Worm (Caenorhabditis elegans) whole organism, L4 larva: ENCODE measurements around the gene mab-23.

ENCODE experiments used
- F26F4.8 ChIP-seq: fragments of 200-800 bp; sonication (Bioruptor generic); conservative IDR thresholded peaks from 2 replicates; pipeline ENCODE4 v1.3.6; 2022; ENCODE audit warnings: missing genetic modification characterization, missing compliant biosample characterization
- F44E2.7 ChIP-seq: fragments of 200-800 bp; sonication (Bioruptor generic); IDR thresholded peaks from 2 replicates; pipeline ENCODE4 v2.1.2; 2022; ENCODE audit warnings: missing genetic modification characterization, missing compliant biosample characterization
- F49E8.2 ChIP-seq: sonication (generic microtip); optimal IDR thresholded peaks from 2 replicates; lab custom pipeline; 2016; ENCODE audit warnings: missing compliant biosample characterization, mild to moderate bottlenecking, missing genetic modification characterization, borderline replicate concordance
- Y48G9A.11 ChIP-seq: fragments of 200-800 bp; sonication (Bioruptor generic); IDR thresholded peaks from 2 replicates; pipeline ENCODE4 v1.3.6; 2022; ENCODE audit warnings: missing genetic modification reagents, missing genetic modification characterization, missing compliant biosample characterization
- Y5F2A.4 ChIP-seq: fragments of 200-800 bp; sonication (Bioruptor generic); optimal IDR thresholded peaks from 2 replicates; lab custom pipeline; 2018; ENCODE audit warnings: mild to moderate bottlenecking, missing genetic modification characterization, missing compliant biosample characterization
- ZK546.5 ChIP-seq, 2 experiments: sonication (generic microtip); optimal IDR thresholded peaks; 2 replicates each; lab custom pipeline; 2017; ENCODE audit warnings: missing biosample characterization in 2 of 2, missing genetic modification characterization in 2 of 2
- ama-1 ChIP-seq: fragments of 150-350 bp; optimal IDR thresholded peaks from 2 replicates; lab custom pipeline; 2014; ENCODE audit warnings: inconsistent platforms, mixed read lengths
- attf-4 ChIP-seq: sonication (generic microtip); optimal IDR thresholded peaks from 3 replicates; lab custom pipeline; 2017; ENCODE audit warnings: missing biosample characterization, missing genetic modification characterization
- ceh-20 ChIP-seq: fragments of 200-800 bp; sonication (Bioruptor generic); IDR thresholded peaks from 2 replicates; pipeline ENCODE4 v1.3.6; 2022; ENCODE audit warnings: missing genetic modification reagents, missing genetic modification characterization, missing compliant biosample characterization
- ceh-32 ChIP-seq: sonication (generic microtip); optimal IDR thresholded peaks from 2 replicates; lab custom pipeline; 2016; ENCODE audit warnings: mild to moderate bottlenecking, missing genetic modification characterization, missing compliant biosample characterization; ENCODE audit not compliant: poor library complexity
- ceh-44 ChIP-seq: fragments of 200-800 bp; sonication (Bioruptor generic); IDR thresholded peaks from 2 replicates; pipeline ENCODE4 v1.3.6; 2022; ENCODE audit warnings: missing genetic modification reagents, missing genetic modification characterization, missing compliant biosample characterization
- ceh-82 ChIP-seq: sonication (generic microtip); optimal IDR thresholded peaks from 2 replicates; lab custom pipeline; 2017; ENCODE audit warnings: missing biosample characterization, missing genetic modification characterization
- cey-2 ChIP-seq: sonication (generic microtip); optimal IDR thresholded peaks from 3 replicates; lab custom pipeline; 2017; ENCODE audit warnings: missing genetic modification characterization, mild to moderate bottlenecking, missing compliant biosample characterization, antibody characterized with exemption, borderline replicate concordance; ENCODE audit not compliant: insufficient read depth
- ctbp-1 ChIP-seq: fragments of 200-800 bp; sonication (Bioruptor generic); IDR thresholded peaks from 2 replicates; pipeline ENCODE4 v1.3.6; 2022; ENCODE audit warnings: missing genetic modification reagents, missing genetic modification characterization, missing compliant biosample characterization
- daf-19 ChIP-seq: fragments of 200-800 bp; sonication (Bioruptor generic); conservative IDR thresholded peaks from 2 replicates; pipeline ENCODE4 v1.3.6; 2022; ENCODE audit warnings: missing genetic modification characterization, missing compliant biosample characterization
- dmd-9 ChIP-seq: fragments of 200-800 bp; sonication (Bioruptor generic); IDR thresholded peaks from 2 replicates; pipeline ENCODE4 v1.3.6; 2022; ENCODE audit warnings: missing genetic modification reagents, missing genetic modification characterization, missing compliant biosample characterization
- dpl-1 ChIP-seq: fragments of 150-350 bp; optimal IDR thresholded peaks from 2 replicates; lab custom pipeline; 2014; ENCODE audit warnings: missing biosample characterization, missing genetic modification reagents, missing genetic modification characterization
- hlh-11 ChIP-seq: fragments of 200-800 bp; sonication (Bioruptor generic); optimal IDR thresholded peaks from 2 replicates; lab custom pipeline; 2018; ENCODE audit warnings: mild to moderate bottlenecking, missing genetic modification characterization, missing compliant biosample characterization
- hlh-30 ChIP-seq: sonication (generic microtip); optimal IDR thresholded peaks from 2 replicates; lab custom pipeline; 2017; ENCODE audit warnings: antibody characterized with exemption, mild to moderate bottlenecking, missing genetic modification characterization, missing compliant biosample characterization; ENCODE audit not compliant: insufficient read depth
- hmg-1.1 ChIP-seq: fragments of 200-800 bp; sonication (Bioruptor generic); IDR thresholded peaks from 2 replicates; pipeline ENCODE4 v1.3.6; 2022; ENCODE audit warnings: missing genetic modification reagents, missing genetic modification characterization, missing compliant biosample characterization
- jun-1 ChIP-seq: fragments of 150-350 bp; optimal IDR thresholded peaks from 2 replicates; lab custom pipeline; 2014; ENCODE audit warnings: missing biosample characterization, missing genetic modification reagents, missing genetic modification characterization
- lim-7 ChIP-seq: fragments of 200-800 bp; sonication (Bioruptor generic); IDR thresholded peaks from 2 replicates; pipeline ENCODE4 v1.3.6; 2022; ENCODE audit warnings: missing genetic modification characterization, missing compliant biosample characterization
- madf-5 ChIP-seq, 2 experiments: fragments of 200-800 bp; sonication (Bioruptor generic); IDR thresholded peaks; 2 replicates each; pipeline ENCODE4 v1.3.6; 2022; ENCODE audit warnings: missing compliant biosample characterization in 2 of 2, missing genetic modification characterization in 2 of 2
- mxl-2 ChIP-seq: fragments of 200-800 bp; sonication (Bioruptor generic); conservative IDR thresholded peaks from 2 replicates; pipeline ENCODE4 v1.3.6; 2022; ENCODE audit warnings: missing genetic modification reagents, missing genetic modification characterization, missing compliant biosample characterization
- nhr-10 ChIP-seq: fragments of 150-350 bp; optimal IDR thresholded peaks from 2 replicates; lab custom pipeline; 2014; ENCODE audit warnings: missing biosample characterization, missing genetic modification characterization
- nhr-237 ChIP-seq: sonication (generic microtip); optimal IDR thresholded peaks from 2 replicates; lab custom pipeline; 2017; ENCODE audit warnings: missing biosample characterization, missing genetic modification characterization
- nhr-25 ChIP-seq: sonication (generic microtip); optimal IDR thresholded peaks from 2 replicates; lab custom pipeline; 2017; ENCODE audit warnings: missing genetic modification characterization, mild to moderate bottlenecking, missing compliant biosample characterization, antibody characterized with exemption, moderate library complexity, borderline replicate concordance; ENCODE audit not compliant: insufficient read depth
- nhr-28 ChIP-seq: fragments of 150-350 bp; optimal IDR thresholded peaks from 2 replicates; lab custom pipeline; 2014; ENCODE audit warnings: missing biosample characterization, missing genetic modification characterization
- nhr-76 ChIP-seq: fragments of 150-350 bp; optimal IDR thresholded peaks from 2 replicates; lab custom pipeline; 2014; ENCODE audit warnings: missing biosample characterization, missing genetic modification characterization
- nhr-77 ChIP-seq: fragments of 150-350 bp; optimal IDR thresholded peaks from 2 replicates; lab custom pipeline; 2014; ENCODE audit warnings: missing biosample characterization, missing genetic modification characterization
- set-16 ChIP-seq: fragments of 200-800 bp; sonication (Bioruptor generic); IDR thresholded peaks from 2 replicates; pipeline ENCODE4 v1.3.6; 2022; ENCODE audit warnings: missing genetic modification reagents, missing genetic modification characterization, missing compliant biosample characterization
- snpc-1.2 ChIP-seq: fragments of 200-800 bp; sonication (Bioruptor generic); IDR thresholded peaks from 2 replicates; pipeline ENCODE4 v1.3.6; 2022; ENCODE audit warnings: missing genetic modification reagents, missing genetic modification characterization, missing compliant biosample characterization
- snpc-4 ChIP-seq: fragments of 150-350 bp; optimal IDR thresholded peaks from 2 replicates; lab custom pipeline; 2014; ENCODE audit warnings: missing biosample characterization, missing genetic modification characterization
- tag-97 ChIP-seq: fragments of 200-800 bp; sonication (Bioruptor generic); IDR thresholded peaks from 2 replicates; pipeline ENCODE4 v1.3.6; 2022; ENCODE audit warnings: missing genetic modification characterization, missing compliant biosample characterization
- unc-39 ChIP-seq: sonication (generic microtip); optimal IDR thresholded peaks from 2 replicates; lab custom pipeline; 2017; ENCODE audit warnings: missing biosample characterization, missing genetic modification characterization
- unc-62 ChIP-seq, 3 experiments: fragments of 150-350 bp in 1 of 3; sonication (generic microtip); optimal IDR thresholded peaks in 2 of 3; peaks in 1 of 3; 1 replicate in 1 of 3; 2 replicates in 2 of 3; lab custom pipeline; 2014 to 2017; ENCODE audit warnings: missing biosample characterization in 3 of 3, missing genetic modification characterization in 3 of 3, missing genetic modification reagents in 3 of 3, missing genotype in 1 of 3
- zag-1 ChIP-seq: fragments of 150-350 bp; optimal IDR thresholded peaks from 2 replicates; lab custom pipeline; 2014; ENCODE audit warnings: missing biosample characterization, missing genetic modification characterization
- zfp-2 ChIP-seq: sonication (generic microtip); optimal IDR thresholded peaks from 2 replicates; lab custom pipeline; 2016; ENCODE audit warnings: mild to moderate bottlenecking, missing genetic modification characterization, missing compliant biosample characterization

Gene mab-23

DNA sequence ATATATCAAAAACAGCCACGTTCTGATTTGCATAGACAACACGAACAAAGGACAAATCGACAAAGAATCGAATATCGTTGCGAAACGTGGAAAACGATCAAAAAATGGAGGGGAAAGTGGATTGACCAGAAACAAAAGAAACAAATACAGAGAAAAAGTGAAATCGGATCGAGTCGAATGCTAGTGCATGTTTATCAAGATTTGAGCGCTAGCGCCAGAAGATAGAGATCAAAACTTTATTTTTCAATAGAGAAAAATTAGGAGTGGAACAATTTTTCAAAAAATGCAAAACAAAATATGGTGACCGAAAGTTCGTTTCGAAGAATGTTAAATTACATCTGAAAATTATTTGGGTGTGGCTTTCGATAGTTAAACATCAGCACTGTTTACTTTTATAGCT lies 29.1 kb downstream of the mab-23 start:
- TF ChIP-seq ZK546.5 (tag; optimal IDR thresholded peaks at IDR 0.05; lab: Kevin White, UChicago) (no peak), jun-1 (no peak), nhr-76 (tag; lab: Kevin White, UChicago) (no peak), zag-1 (tag; lab: Kevin White, UChicago) (no peak), nhr-25 (tag; lab: Kevin White, UChicago) (no peak), snpc-4 (tag; lab: Kevin White, UChicago) (no peak), nhr-10 (tag; lab: Kevin White, UChicago) (no peak), F44E2.7 (no peak), lim-7 (no peak), hmg-1.1 (GFP tag; lab: Robert Waterston, UW) (no peak), zfp-2 (tag; lab: Kevin White, UChicago) (no peak)

DNA sequence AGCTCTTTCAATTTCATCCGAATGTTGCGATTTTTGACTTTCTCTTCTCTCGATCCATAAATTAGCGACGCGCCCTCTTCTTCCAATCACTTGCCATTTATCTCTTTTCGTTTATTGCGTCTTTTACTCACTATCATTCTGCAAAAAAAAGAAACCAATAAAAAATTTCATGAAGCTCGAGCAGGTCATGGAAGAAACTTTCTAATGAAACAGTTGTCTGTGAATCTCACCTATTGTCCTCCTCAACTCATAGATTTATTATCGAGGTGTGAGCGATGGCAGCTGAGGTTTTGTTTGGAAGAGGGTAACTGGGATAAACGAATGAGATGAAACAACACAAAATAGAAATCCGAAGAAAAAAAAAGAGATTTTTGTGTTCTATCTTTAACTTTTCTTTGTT lies 31.4 kb downstream of the mab-23 start:
- TF ChIP-seq Y5F2A.4 (GFP tag; lab: Kevin White, UChicago) (no peak), unc-62 (GFP tag; optimal IDR thresholded peaks at IDR 0.05 in 1 of 2; lab: Kevin White, UChicago) (peak in 1 of 2 experiments; percentile 31), unc-62 (tag; optimal IDR thresholded peaks at IDR 0.05; lab: Kevin White, UChicago) (no peak)

DNA sequence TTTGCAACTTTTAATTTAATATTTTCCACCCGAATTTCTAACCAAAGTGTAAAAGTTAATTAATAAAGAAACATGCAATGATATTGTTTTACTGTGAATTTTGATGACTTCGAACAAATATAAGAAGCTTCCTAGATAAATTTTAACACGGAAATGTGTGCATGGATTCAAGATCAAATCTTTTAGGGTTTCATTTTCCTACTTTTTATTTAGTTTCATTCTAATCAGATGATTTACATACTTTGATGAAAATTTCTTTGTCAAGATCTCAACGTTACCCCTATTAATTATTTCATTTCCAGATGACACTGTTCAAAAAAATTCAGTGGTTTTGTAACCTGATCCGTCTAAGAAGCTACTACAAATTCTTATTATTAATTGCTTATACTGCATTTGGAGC lies 34.4 kb downstream of the mab-23 start, which contains the start of gene twk-12:
Gene twk-12, plus strand, starts transcription at position 301 of the 400 bp plus-strand sequence.
- no peak for TF ChIP-seq ceh-20 (GFP tag; lab: Robert Waterston, UW)
- TF ChIP-seq ama-1 (lab: Kevin White, UChicago), result no peak
- TF ChIP-seq ceh-82 (tag; lab: Kevin White, UChicago), result no peak
- no peak for TF ChIP-seq hlh-11
- no peak for TF ChIP-seq attf-4 (tag; lab: Kevin White, UChicago)
- TF ChIP-seq nhr-237, result no peak
- TF ChIP-seq Y48G9A.11, result no peak
- TF ChIP-seq set-16 (GFP tag; lab: Robert Waterston, UW), result no peak
- TF ChIP-seq mxl-2 (GFP tag; lab: Robert Waterston, UW), result no peak
- no peak for TF ChIP-seq madf-5 (GFP tag; IDR thresholded peaks at IDR 0.05; lab: Robert Waterston, UW)
- no peak for TF ChIP-seq ceh-32 (tag; lab: Kevin White, UChicago)
- TF ChIP-seq hlh-30, result no peak
- no peak for TF ChIP-seq cey-2
- no peak for TF ChIP-seq dmd-9 (GFP tag; lab: Robert Waterston, UW)
- no peak for TF ChIP-seq snpc-1.2
- TF ChIP-seq daf-19 (GFP tag; lab: Robert Waterston, UW), result no peak
- no peak for TF ChIP-seq unc-39 (tag; lab: Kevin White, UChicago)
- no peak for TF ChIP-seq dpl-1 (GFP tag; lab: Kevin White, UChicago)

DNA sequence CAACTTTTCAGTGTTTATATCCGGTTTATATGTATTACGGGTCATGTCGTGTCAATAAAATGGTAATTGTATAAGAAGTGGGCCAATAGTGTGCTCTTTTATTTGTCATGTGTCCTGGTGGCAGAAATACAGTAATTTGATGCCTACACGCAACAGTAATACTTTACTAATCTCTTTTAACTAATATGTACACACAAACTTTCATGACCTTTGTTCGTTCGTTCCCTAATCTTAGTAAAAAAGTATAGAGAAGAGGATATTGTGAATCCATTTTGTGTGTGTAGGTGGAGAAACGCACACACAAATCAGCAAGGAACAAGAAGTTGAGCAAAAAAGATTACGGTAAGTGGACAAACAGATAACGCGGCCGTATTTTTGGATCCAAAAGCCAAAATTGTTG lies 38.0 kb downstream of the mab-23 start:
- TF ChIP-seq unc-62 (GFP tag; optimal IDR thresholded peaks at IDR 0.05 in 1 of 2; lab: Kevin White, UChicago), result peak in 1 of 2 experiments; percentile 77
- TF ChIP-seq unc-62 (tag; optimal IDR thresholded peaks at IDR 0.05; lab: Kevin White, UChicago), result no peak
- no peak for TF ChIP-seq F26F4.8

DNA sequence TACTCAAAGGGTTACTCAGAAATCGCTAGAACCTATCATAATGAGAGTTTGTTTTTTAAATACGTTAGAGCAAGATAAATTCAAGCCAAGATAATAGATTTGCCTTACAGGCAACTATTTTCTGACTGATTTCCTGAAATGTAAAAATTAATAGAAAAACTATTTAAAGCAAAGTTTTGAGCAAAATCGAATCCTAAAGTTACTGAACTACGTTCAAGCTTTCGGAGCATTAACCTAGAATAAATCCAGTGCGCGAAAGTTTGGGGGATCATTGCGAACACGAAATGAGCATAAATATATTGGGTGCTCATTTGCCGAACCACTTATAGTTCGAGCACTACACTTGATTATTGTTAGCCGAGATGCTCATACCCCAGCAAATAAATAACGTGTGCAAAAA lies 38.8 kb downstream of the mab-23 start, which contains the start of gene ceh-22:
Gene ceh-22, plus strand, starts transcription at position 301 of the 400 bp plus-strand sequence.
- TF ChIP-seq snpc-1.2, result no peak
- TF ChIP-seq F49E8.2 (tag; lab: Kevin White, UChicago), result no peak
- no peak for TF ChIP-seq madf-5 (GFP tag; IDR thresholded peaks at IDR 0.05; lab: Robert Waterston, UW)
- TF ChIP-seq ceh-44 (GFP tag; lab: Robert Waterston, UW), result no peak
- no peak for TF ChIP-seq set-16 (GFP tag; lab: Robert Waterston, UW)
- no peak for TF ChIP-seq nhr-28 (tag; lab: Kevin White, UChicago)
- TF ChIP-seq nhr-77 (tag; lab: Kevin White, UChicago), result no peak
- no peak for TF ChIP-seq ctbp-1
- no peak for TF ChIP-seq mxl-2 (GFP tag; lab: Robert Waterston, UW)
- no peak for TF ChIP-seq tag-97 (GFP tag; lab: Robert Waterston, UW)
- no peak for TF ChIP-seq lim-7
